Worm (Caenorhabditis elegans) whole organism, L3 larva: Measurements from ENCODE around the gene str-108.

Source experiments
- skn-1 ChIP-seq: fragments of 150-350 bp; optimal IDR thresholded peaks from 2 replicates; lab custom pipeline; 2014; ENCODE audit warnings: missing biosample characterization, missing genetic modification characterization
- unc-62 ChIP-seq: fragments of 150-350 bp; sonication (generic microtip); optimal IDR thresholded peaks from 4 replicates; lab custom pipeline; 2014; ENCODE audit warnings: missing biosample characterization, missing genetic modification reagents, missing genetic modification characterization

DNA sequence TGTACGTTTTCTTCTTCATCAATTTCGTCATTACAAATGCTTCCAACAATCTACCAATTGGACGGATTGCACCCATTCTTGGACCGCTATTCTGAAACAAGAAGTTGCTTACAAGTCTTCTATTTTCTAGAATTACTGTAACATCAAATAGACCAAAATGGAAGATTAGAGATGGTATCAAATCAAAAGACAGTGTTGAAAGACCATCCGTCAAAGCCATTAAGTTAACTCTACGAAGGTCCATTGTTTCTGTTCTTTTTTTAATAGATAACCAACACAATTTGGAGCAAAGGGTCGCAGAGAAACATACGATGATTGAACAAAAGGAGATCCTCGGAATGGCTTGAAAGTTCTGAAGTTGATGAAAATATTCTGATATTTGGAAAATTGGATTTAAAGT lies 21.0 kb upstream of the str-108 start:
- TF ChIP-seq unc-62 (GFP tag; lab: Kevin White, UChicago) (no peak), skn-1 (tag; lab: Kevin White, UChicago) (no peak)
